Worm (Caenorhabditis elegans) whole organism, mixed stage, embryonic: ENCODE data around the gene metl-13.

Source experiments
- elt-1 ChIP-seq: sonication (generic microtip); optimal IDR thresholded peaks from 2 replicates; lab custom pipeline; 2017; ENCODE audit warnings: missing genetic modification characterization, mild to moderate bottlenecking, missing compliant biosample characterization, antibody characterized with exemption, moderate library complexity, borderline replicate concordance; ENCODE audit not compliant: insufficient read depth
- nhr-12 ChIP-seq: fragments of 150-350 bp; optimal IDR thresholded peaks from 2 replicates; lab custom pipeline; 2014; ENCODE audit warnings: missing biosample characterization, missing genetic modification characterization
- pha-4 ChIP-seq: fragments of 150-350 bp; optimal IDR thresholded peaks from 2 replicates; lab custom pipeline; 2018; ENCODE audit warnings: missing biosample characterization, missing genetic modification reagents, missing genetic modification characterization
- sem-2 ChIP-seq: fragments of 200-800 bp; sonication (Bioruptor generic); optimal IDR thresholded peaks from 2 replicates; lab custom pipeline; 2018; ENCODE audit warnings: mild to moderate bottlenecking, missing genetic modification characterization, missing compliant biosample characterization
- unc-62 ChIP-seq: fragments of 150-350 bp; optimal IDR thresholded peaks from 2 replicates; lab custom pipeline; 2014; ENCODE audit warnings: missing biosample characterization, missing genetic modification reagents, missing genetic modification characterization
- ztf-11 ChIP-seq: fragments of 150-350 bp; optimal IDR thresholded peaks from 2 replicates; lab custom pipeline; 2014; ENCODE audit warnings: missing biosample characterization, missing genetic modification characterization

- TF ChIP-seq nhr-12 (tag; lab: Kevin White, UChicago) (no peak), unc-62 (GFP tag; lab: Kevin White, UChicago) (no peak), pha-4 (tag; lab: Kevin White, UChicago) (no peak), elt-1 (tag; lab: Kevin White, UChicago) (no peak), sem-2 (GFP tag; lab: Kevin White, UChicago) (no peak), ztf-11 (tag; lab: Kevin White, UChicago) (no peak)
Measured at ce11 chrIV:6652479-6653022, 17.7 kb downstream of the metl-13 start.
